Worm (Caenorhabditis elegans) whole organism, midembryonic: ENCODE measurements around the gene T27A8.3.

ENCODE experiments used
- T22C8.4 ChIP-seq: fragments of 200-800 bp; sonication (Bioruptor generic); IDR thresholded peaks from 2 replicates; pipeline ENCODE4 v1.3.6; 2022; ENCODE audit warnings: missing genetic modification characterization, missing compliant biosample characterization
- cog-1 ChIP-seq: sonication (generic microtip); optimal IDR thresholded peaks from 2 replicates; lab custom pipeline; 2016; ENCODE audit warnings: missing genetic modification characterization, missing compliant biosample characterization
- flt-1 ChIP-seq: fragments of 200-800 bp; sonication (Bioruptor generic); IDR thresholded peaks from 2 replicates; pipeline ENCODE4 v1.3.6; 2022; ENCODE audit warnings: missing genetic modification characterization, missing compliant biosample characterization
- klf-2 ChIP-seq: fragments of 200-800 bp; sonication (Bioruptor generic); conservative IDR thresholded peaks from 2 replicates; pipeline ENCODE4 v1.3.6; 2022; ENCODE audit warnings: missing genetic modification reagents, missing genetic modification characterization, missing compliant biosample characterization
- med-1 ChIP-seq: sonication (generic microtip); optimal IDR thresholded peaks from 2 replicates; lab custom pipeline; 2017; ENCODE audit warnings: missing genetic modification characterization, mild to moderate bottlenecking, missing compliant biosample characterization, antibody characterized with exemption, missing genetic modification reagents; ENCODE audit not compliant: insufficient read depth
- ref-1 ChIP-seq: fragments of 200-800 bp; sonication (Bioruptor generic); conservative IDR thresholded peaks from 2 replicates; pipeline ENCODE4 v1.3.6; 2022; ENCODE audit warnings: missing genetic modification reagents, missing genetic modification characterization, missing compliant biosample characterization
- tab-1 ChIP-seq: fragments of 200-800 bp; sonication (Bioruptor generic); IDR thresholded peaks from 2 replicates; pipeline ENCODE4 v1.3.6; 2022; ENCODE audit warnings: missing genetic modification characterization, missing compliant biosample characterization
- ztf-23 ChIP-seq: fragments of 200-800 bp; sonication (Bioruptor generic); IDR thresholded peaks from 2 replicates; pipeline ENCODE4 v1.3.6; 2022; ENCODE audit warnings: missing genetic modification reagents, missing genetic modification characterization, missing compliant biosample characterization
- ztf-29 ChIP-seq: fragments of 200-800 bp; sonication (Bioruptor generic); IDR thresholded peaks from 2 replicates; pipeline ENCODE4 v1.3.6; 2022; ENCODE audit warnings: missing genetic modification reagents, missing genetic modification characterization, missing compliant biosample characterization

The T27A8.3 gene

DNA sequence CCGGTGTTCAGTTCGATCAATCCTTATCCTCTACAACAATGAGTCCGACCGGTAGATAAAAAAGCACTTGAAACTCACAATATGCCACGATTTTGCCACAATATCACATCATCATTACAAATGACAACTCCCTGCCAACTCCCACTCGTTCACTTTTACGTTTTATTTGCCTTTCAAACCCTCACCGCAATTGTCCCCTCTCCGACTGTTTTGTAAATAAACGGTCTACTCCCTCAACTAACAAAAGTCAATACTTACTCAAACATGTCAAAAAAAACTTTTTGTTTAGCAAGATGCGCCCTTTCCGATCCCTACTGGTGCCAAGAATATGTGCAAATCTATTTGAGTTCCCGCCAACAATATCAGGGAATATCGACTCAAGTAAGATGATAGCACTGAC is 22.6 kb downstream of the T27A8.3 start, which contains the start of gene C30F2.2:
TSS of gene C30F2.2 (minus strand) at position 122 of the 400 bp plus-strand sequence.
- TF ChIP-seq ztf-29 (GFP tag; lab: Robert Waterston, UW) (no peak), ztf-23 (GFP tag; lab: Robert Waterston, UW) (no peak), T22C8.4 (no peak), ref-1 (GFP tag; lab: Robert Waterston, UW) (no peak), med-1 (GFP tag; lab: Kevin White, UChicago) (no peak), flt-1 (no peak)

ce11 chrX:16087842-16088241 is 25.4 kb downstream of the T27A8.3 start:
- TF ChIP-seq med-1 (GFP tag; lab: Kevin White, UChicago) = no peak
- no peak for TF ChIP-seq cog-1 (tag; lab: Kevin White, UChicago)
- no peak for TF ChIP-seq tab-1 (GFP tag; lab: Robert Waterston, UW)
- no peak for TF ChIP-seq klf-2 (GFP tag; lab: Robert Waterston, UW)
- TF ChIP-seq ztf-23 (GFP tag; lab: Robert Waterston, UW) = no peak
- TF ChIP-seq ztf-29 (GFP tag; lab: Robert Waterston, UW) = no peak
- no peak for TF ChIP-seq T22C8.4
- no peak for TF ChIP-seq flt-1
- TF ChIP-seq ref-1 (GFP tag; lab: Robert Waterston, UW) = no peak

ce11 chrX:16091166-16091565 is 28.7 kb downstream of the T27A8.3 start:
- TF ChIP-seq tab-1 (GFP tag; lab: Robert Waterston, UW) (no peak), flt-1 (no peak), T22C8.4 (no peak), klf-2 (GFP tag; lab: Robert Waterston, UW) (no peak), med-1 (GFP tag; lab: Kevin White, UChicago) (no peak), ref-1 (GFP tag; lab: Robert Waterston, UW) (no peak), ztf-29 (GFP tag; lab: Robert Waterston, UW) (no peak), cog-1 (tag; lab: Kevin White, UChicago) (no peak), ztf-23 (GFP tag; lab: Robert Waterston, UW) (no peak)

ce11 chrX:16094370-16094769 is 31.9 kb downstream of the T27A8.3 start, which contains the start of gene C30F2.5:
C30F2.5 (plus strand) TSS chrX:16094670.
- TF ChIP-seq klf-2 (GFP tag; lab: Robert Waterston, UW) (no peak), ref-1 (GFP tag; lab: Robert Waterston, UW) (no peak), tab-1 (GFP tag; lab: Robert Waterston, UW) (no peak), flt-1 (no peak), T22C8.4 (no peak), ztf-29 (GFP tag; lab: Robert Waterston, UW) (no peak), cog-1 (tag; lab: Kevin White, UChicago) (no peak), ztf-23 (GFP tag; lab: Robert Waterston, UW) (no peak), med-1 (GFP tag; lab: Kevin White, UChicago) (no peak)

DNA sequence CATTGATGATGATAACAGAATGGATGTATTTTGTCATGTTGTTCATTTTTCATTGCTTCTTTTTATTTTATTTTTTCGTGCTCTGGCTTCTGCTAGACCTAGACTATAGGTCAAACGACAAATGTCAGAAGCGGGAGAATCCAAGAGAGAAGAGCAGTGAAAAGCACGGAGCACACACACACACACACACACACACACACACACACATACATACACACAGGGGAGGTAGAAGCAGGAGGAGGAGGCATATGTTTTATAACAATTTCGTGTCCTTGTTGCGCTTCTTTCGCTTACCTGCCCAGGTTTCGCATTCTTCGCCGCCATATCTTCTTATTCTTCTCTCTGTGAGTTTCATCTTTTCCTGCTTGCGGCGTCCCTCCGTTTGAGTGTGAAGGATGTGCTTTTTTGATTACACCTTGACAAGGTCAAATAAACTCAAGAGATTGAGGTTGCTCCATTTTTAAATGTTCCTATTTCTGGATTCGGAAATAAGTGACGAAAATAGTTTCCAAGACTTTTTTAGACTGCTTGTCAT is 35.7 kb downstream of the T27A8.3 start:
- TF ChIP-seq ztf-29 (GFP tag; lab: Robert Waterston, UW) (no peak), tab-1 (GFP tag; lab: Robert Waterston, UW) (no peak), klf-2 (GFP tag; lab: Robert Waterston, UW) (no peak), ztf-23 (GFP tag; lab: Robert Waterston, UW) (no peak), ref-1 (GFP tag; lab: Robert Waterston, UW) (no peak), med-1 (GFP tag; lab: Kevin White, UChicago) (no peak), T22C8.4 (no peak), flt-1 (no peak), cog-1 (tag; lab: Kevin White, UChicago) (no peak)

- TF ChIP-seq tab-1 (GFP tag; lab: Robert Waterston, UW) = no peak
- TF ChIP-seq ztf-29 (GFP tag; lab: Robert Waterston, UW) = no peak
- no peak for TF ChIP-seq ztf-23 (GFP tag; lab: Robert Waterston, UW)
- TF ChIP-seq T22C8.4 = no peak
- no peak for TF ChIP-seq med-1 (GFP tag; lab: Kevin White, UChicago)
- TF ChIP-seq ref-1 (GFP tag; lab: Robert Waterston, UW) = no peak
- TF ChIP-seq flt-1 = no peak
- no peak for TF ChIP-seq klf-2 (GFP tag; lab: Robert Waterston, UW)
- no peak for TF ChIP-seq cog-1 (tag; lab: Kevin White, UChicago)
These were observed 36.8 kb downstream of the T27A8.3 start for ce11 chrX:16099251-16099650.

ce11 chrX:16103396-16103795 is 40.9 kb downstream of the T27A8.3 start, which contains the start of gene ZK1073.2:
ZK1073.2 (plus strand) TSS chrX:16103696.
- no peak for TF ChIP-seq cog-1 (tag; lab: Kevin White, UChicago)
- no peak for TF ChIP-seq T22C8.4

DNA sequence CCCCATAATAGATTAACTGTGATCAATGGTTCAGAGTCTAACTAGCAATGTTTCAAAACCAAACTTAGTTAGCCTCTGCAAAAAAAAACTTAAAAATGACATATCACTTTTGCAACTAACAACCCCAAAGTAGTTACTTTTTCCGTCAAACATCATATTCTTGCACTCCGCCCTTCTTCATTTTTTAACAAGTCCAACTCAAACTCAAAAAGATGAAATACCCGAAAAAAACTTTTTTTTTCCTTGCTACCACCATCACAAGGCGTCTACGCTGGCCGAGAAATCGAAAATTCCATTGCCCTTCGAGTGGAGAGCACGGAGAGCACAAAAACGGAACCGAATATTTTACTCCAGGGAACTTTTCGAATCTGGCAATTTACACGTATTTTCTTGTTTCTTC is 43.4 kb downstream of the T27A8.3 start:
- TF ChIP-seq ztf-29 (GFP tag; lab: Robert Waterston, UW) = no peak
- no peak for TF ChIP-seq ztf-23 (GFP tag; lab: Robert Waterston, UW)
- TF ChIP-seq flt-1 = no peak
- no peak for TF ChIP-seq tab-1 (GFP tag; lab: Robert Waterston, UW)
- no peak for TF ChIP-seq T22C8.4
- no peak for TF ChIP-seq klf-2 (GFP tag; lab: Robert Waterston, UW)
- TF ChIP-seq med-1 (GFP tag; lab: Kevin White, UChicago) = no peak
- no peak for TF ChIP-seq cog-1 (tag; lab: Kevin White, UChicago)
- no peak for TF ChIP-seq ref-1 (GFP tag; lab: Robert Waterston, UW)
